3 fruit fly cellular contexts compared by ENCODE assay signal in the genomic region with DNA sequence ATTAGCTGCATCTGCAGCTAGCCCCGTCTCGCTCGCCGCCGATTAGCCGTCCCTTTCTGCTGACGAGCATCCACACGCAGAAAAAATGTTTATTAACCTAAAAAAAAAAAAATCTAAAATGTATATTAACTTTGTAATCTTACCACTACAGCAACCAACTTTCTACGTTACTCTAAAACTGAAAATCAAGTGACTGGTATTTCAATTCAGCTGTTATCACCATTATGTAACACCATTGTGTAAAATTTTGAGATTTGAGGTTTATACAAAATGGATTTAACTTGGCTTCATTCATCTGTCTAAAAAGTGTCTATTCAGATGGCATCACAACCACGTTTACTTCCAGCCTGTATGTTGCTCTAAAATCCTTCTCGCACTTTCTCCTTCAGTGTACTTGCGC.
TF ChIP-seq lines count a peak whose summit lies in the region.

No protein-coding gene starts in this region.

- no peak for TF ChIP-seq CTCF in whole organism, embryonic (GFP tag; optimal IDR thresholded peaks at IDR 0.05; lab: Kevin White, UChicago)

TF ChIP-seq in whole organism, embryonic, 481 proteins besides CTCF, POLR2A, EP300 and RAD21 (continues in another document):
- TF ChIP-seq stwl (tag; optimal IDR thresholded peaks at IDR 0.05; lab: Kevin White, UChicago) (no peak), nerfin-1 (tag; optimal IDR thresholded peaks at IDR 0.05; lab: Kevin White, UChicago) (no peak), CG13123 (GFP tag; optimal IDR thresholded peaks at IDR 0.05; lab: Kevin White, UChicago) (no peak), Poxn (GFP tag; IDR thresholded peaks at IDR 0.05; lab: Robert Waterston, UW) (no peak), CG6175 (GFP tag; IDR thresholded peaks at IDR 0.05; lab: Robert Waterston, UW) (no peak), fd96Cb (tag; optimal IDR thresholded peaks at IDR 0.05; lab: Kevin White, UChicago) (peak; percentile 33), Oaz (GFP tag; IDR thresholded peaks at IDR 0.05; lab: Robert Waterston, UW) (no peak), CG2712 (tag; optimal IDR thresholded peaks at IDR 0.05; lab: Kevin White, UChicago) (peak; percentile 48), pum (GFP tag; optimal IDR thresholded peaks at IDR 0.05; lab: Kevin White, UChicago) (no peak), dmrt11E (tag; optimal IDR thresholded peaks at IDR 0.05; lab: Kevin White, UChicago) (peak; percentile 32), Atf6 (GFP tag; IDR thresholded peaks at IDR 0.05; lab: Robert Waterston, UW) (no peak), Doc3 (GFP tag; IDR thresholded peaks at IDR 0.05; lab: Robert Waterston, UW; ENCODE audit: partially characterized antibody) (no peak), CG8924 (tag; optimal IDR thresholded peaks at IDR 0.05; lab: Kevin White, UChicago) (no peak), CkIIα-i1 (GFP tag; IDR thresholded peaks at IDR 0.05; lab: Robert Waterston, UW) (no peak), CG32532 (GFP tag; IDR thresholded peaks at IDR 0.05; lab: Robert Waterston, UW) (no peak), gro (GFP tag; optimal IDR thresholded peaks at IDR 0.05; lab: Kevin White, UChicago) (no peak), Gsc (GFP tag; IDR thresholded peaks at IDR 0.05; lab: Robert Waterston, UW) (no peak), Lim3 (GFP tag; IDR thresholded peaks at IDR 0.05; lab: Robert Waterston, UW) (no peak), D19A (tag; optimal IDR thresholded peaks at IDR 0.05; lab: Kevin White, UChicago) (peak; percentile 7), CG4328 (GFP tag; optimal IDR thresholded peaks at IDR 0.05; lab: Kevin White, UChicago) (no peak), CG34376 (GFP tag; optimal IDR thresholded peaks at IDR 0.05; lab: Kevin White, UChicago) (no peak), CG14667 (GFP tag; IDR thresholded peaks at IDR 0.05; lab: Robert Waterston, UW) (no peak), tup (GFP tag; optimal IDR thresholded peaks at IDR 0.05; lab: Kevin White, UChicago) (no peak), bab2 (GFP tag; optimal IDR thresholded peaks at IDR 0.05; lab: Kevin White, UChicago) (no peak), CG4424 (GFP tag; optimal IDR thresholded peaks at IDR 0.05; lab: Kevin White, UChicago) (peak; percentile 26), Doc2 (GFP tag; IDR thresholded peaks at IDR 0.05; lab: Robert Waterston, UW) (no peak), br (optimal IDR thresholded peaks at IDR 0.05; lab: Kevin White, UChicago) (no peak), rib (GFP tag; IDR thresholded peaks at IDR 0.05; lab: Robert Waterston, UW) (no peak), chinmo (GFP tag; IDR thresholded peaks at IDR 0.05; lab: Robert Waterston, UW; ENCODE audit: partially characterized antibody) (no peak), danr (GFP tag; IDR thresholded peaks at IDR 0.05; lab: Robert Waterston, UW) (no peak), CG11247 (GFP tag; IDR thresholded peaks at IDR 0.05; lab: Robert Waterston, UW) (no peak)

TF ChIP-seq in whole organism, prepupa, 60 proteins besides CTCF, POLR2A, EP300 and RAD21 (continues in another document):
- TF ChIP-seq Eip78C (GFP tag; lab: Kevin White, UChicago) (peak; percentile 81), Met (GFP tag; optimal IDR thresholded peaks at IDR 0.05; lab: Kevin White, UChicago) (peak; percentile 53), CG32006 (GFP tag; optimal IDR thresholded peaks at IDR 0.05; lab: Kevin White, UChicago) (peak; percentile 66), fd59A (GFP tag; optimal IDR thresholded peaks at IDR 0.05; lab: Kevin White, UChicago) (peak; percentile 56), Hr38 (GFP tag; optimal IDR thresholded peaks at IDR 0.05; lab: Kevin White, UChicago) (no peak), topi (GFP tag; optimal IDR thresholded peaks at IDR 0.05; lab: Kevin White, UChicago) (peak; percentile 34), Blimp-1 (GFP tag; optimal IDR thresholded peaks at IDR 0.05; lab: Kevin White, UChicago) (no peak), pdm3 (GFP tag; optimal IDR thresholded peaks at IDR 0.05; lab: Kevin White, UChicago) (peak; percentile 59), lz (GFP tag; optimal IDR thresholded peaks at IDR 0.05; lab: Kevin White, UChicago) (peak; percentile 23), CG4318 (GFP tag; optimal IDR thresholded peaks at IDR 0.05; lab: Kevin White, UChicago) (peak; percentile 21), eg (GFP tag; IDR thresholded peaks at IDR 0.05; lab: Robert Waterston, UW) (no peak; the same call in 2 of the 3 replicates), Ets96B (tag; optimal IDR thresholded peaks at IDR 0.05; lab: Kevin White, UChicago) (peak; percentile 25), CG8319 (GFP tag; optimal IDR thresholded peaks at IDR 0.05; lab: Kevin White, UChicago) (no peak), acj6 (GFP tag; optimal IDR thresholded peaks at IDR 0.05; lab: Kevin White, UChicago) (peak; percentile 48), Sox14 (GFP tag; optimal IDR thresholded peaks at IDR 0.05; lab: Kevin White, UChicago) (peak; percentile 12), salr (GFP tag; optimal IDR thresholded peaks at IDR 0.05; lab: Kevin White, UChicago) (peak in 1 of 2 experiments; percentile 31), CG1621 (tag; optimal IDR thresholded peaks at IDR 0.05; lab: Kevin White, UChicago) (no peak), CG10669 (GFP tag; optimal IDR thresholded peaks at IDR 0.05; lab: Kevin White, UChicago) (peak; percentile 35), CG3032 (tag; optimal IDR thresholded peaks at IDR 0.05; lab: Kevin White, UChicago) (peak; percentile 19), CG8119 (GFP tag; IDR thresholded peaks at IDR 0.05; lab: Robert Waterston, UW) (0 out of 3 replicates have a peak, but pooled peaks have one; percentile 14), CG10631 (GFP tag; optimal IDR thresholded peaks at IDR 0.05; lab: Kevin White, UChicago) (peak; percentile 52), Gug (GFP tag; IDR thresholded peaks at IDR 0.05; lab: Robert Waterston, UW) (peak; percentile 9; the same call in 1 of the 2 replicates), fkh (GFP tag; optimal IDR thresholded peaks at IDR 0.05; lab: Kevin White, UChicago) (no peak), fd85E (GFP tag; optimal IDR thresholded peaks at IDR 0.05; lab: Kevin White, UChicago) (no peak), CG8632 (GFP tag; optimal IDR thresholded peaks at IDR 0.05; lab: Kevin White, UChicago) (no peak), Eip93F (GFP tag; optimal IDR thresholded peaks at IDR 0.05; lab: Kevin White, UChicago) (no peak), svp (GFP tag; lab: Kevin White, UChicago) (no peak), CG9139 (GFP tag; optimal IDR thresholded peaks at IDR 0.05; lab: Kevin White, UChicago) (no peak), CG3919 (GFP tag; optimal IDR thresholded peaks at IDR 0.05; lab: Kevin White, UChicago) (peak; percentile 48), Sox102F (GFP tag; optimal IDR thresholded peaks at IDR 0.05; lab: Kevin White, UChicago) (no peak), CG31627 (GFP tag; optimal IDR thresholded peaks at IDR 0.05; lab: Kevin White, UChicago) (no peak)

TF ChIP-seq in whole organism, pupa, 21 proteins besides CTCF, POLR2A, EP300 and RAD21:
- TF ChIP-seq CG15710 (tag; optimal IDR thresholded peaks at IDR 0.05; lab: Kevin White, UChicago) (peak; percentile 45), CG12605 (GFP tag; IDR thresholded peaks at IDR 0.05; lab: Robert Waterston, UW) (no peak), CG8159 (tag; optimal IDR thresholded peaks at IDR 0.05; lab: Kevin White, UChicago) (peak; percentile 49), CG9948 (tag; optimal IDR thresholded peaks at IDR 0.05; lab: Kevin White, UChicago) (peak; percentile 46), Pif1A (GFP tag; optimal IDR thresholded peaks at IDR 0.05; lab: Kevin White, UChicago) (peak; percentile 46), Pif1B (GFP tag; optimal IDR thresholded peaks at IDR 0.05; lab: Kevin White, UChicago) (peak; percentile 35), CG17806 (tag; optimal IDR thresholded peaks at IDR 0.05; lab: Kevin White, UChicago) (peak; percentile 42), gl (tag; optimal IDR thresholded peaks at IDR 0.05; lab: Kevin White, UChicago) (no peak), Snoo (tag; optimal IDR thresholded peaks at IDR 0.05; lab: Kevin White, UChicago) (peak; percentile 1), CG34367 (tag; optimal IDR thresholded peaks at IDR 0.05; lab: Kevin White, UChicago) (peak; percentile 13), Ets98B (GFP tag; IDR thresholded peaks at IDR 0.05; lab: Robert Waterston, UW) (no peak), CG14655 (GFP tag; optimal IDR thresholded peaks at IDR 0.05; lab: Kevin White, UChicago) (peak; percentile 49), CG8301 (tag; optimal IDR thresholded peaks at IDR 0.05; lab: Kevin White, UChicago) (peak; percentile 38)
